Fruit fly (Drosophila melanogaster) whole organism, wandering third instar larva: ENCODE results near the gene jvl.

Experiments used
- Hr83 ChIP-seq: fragments of 200-300 bp; sonication (Bioruptor generic); optimal IDR thresholded peaks from 2 replicates; lab custom pipeline; 2016; ENCODE audit warnings: missing biosample characterization, mild to moderate bottlenecking, missing genetic modification characterization, moderate library complexity; ENCODE audit not compliant: poor library complexity, severe bottlenecking
- N ChIP-seq: fragments of >200 bp; optimal IDR thresholded peaks from 2 replicates; lab custom pipeline; 2018; ENCODE audit warnings: missing biosample characterization, missing external identifiers, missing genetic modification characterization
- foxo ChIP-seq, 2 experiments: fragments of 200-800 bp; sonication (Bioruptor generic); optimal IDR thresholded peaks; 2 replicates in 1 of 2; 3 replicates in 1 of 2; lab custom pipeline; 2016 to 2017; ENCODE audit warnings: missing biosample characterization in 2 of 2, missing genetic modification characterization in 2 of 2
- pan ChIP-seq: fragments of >200 bp; optimal IDR thresholded peaks from 2 replicates; lab custom pipeline; 2017

- no peak for TF ChIP-seq Hr83 (GFP tag; lab: Kevin White, UChicago)
- no peak for TF ChIP-seq N (GFP tag; lab: Kevin White, UChicago)
- TF ChIP-seq foxo (GFP tag; optimal IDR thresholded peaks at IDR 0.05; lab: Kevin White, UChicago) = peak in 1 of 2 experiments; percentile 76
- TF ChIP-seq pan (lab: Kevin White, UChicago) = no peak
Measured at dm6 chr3R:14692230-14692970, 49.0 kb upstream of the jvl start.
